ENCODE assay signal across 1 fruit fly cellular context in genomic region chr3R:10393654-10394367, dm6.
TF ChIP-seq lines count a peak whose summit lies in the region.

No protein-coding gene starts in this region.

TF ChIP-seq in whole organism, embryonic, 481 proteins besides CTCF, POLR2A, EP300 and RAD21 (continued from another document and continues in another):
- peak; percentile 86 for TF ChIP-seq CG12744 (GFP tag; optimal IDR thresholded peaks at IDR 0.05; lab: Kevin White, UChicago)
- TF ChIP-seq wdn (GFP tag; IDR thresholded peaks at IDR 0.05; lab: Robert Waterston, UW): peak; percentile 80
- TF ChIP-seq Hmx (GFP tag; optimal IDR thresholded peaks at IDR 0.05; lab: Kevin White, UChicago): no peak
- no peak for TF ChIP-seq usp (GFP tag; optimal IDR thresholded peaks at IDR 0.05; lab: Kevin White, UChicago)
- TF ChIP-seq gcm (GFP tag; optimal IDR thresholded peaks at IDR 0.05; lab: Kevin White, UChicago): peak; percentile 77
- peak; percentile 64 for TF ChIP-seq Side (GFP tag; optimal IDR thresholded peaks at IDR 0.05; lab: Kevin White, UChicago)
- TF ChIP-seq ems (GFP tag; optimal IDR thresholded peaks at IDR 0.05; lab: Kevin White, UChicago): peak; percentile 52
- TF ChIP-seq cad (GFP tag; optimal IDR thresholded peaks at IDR 0.05; lab: Kevin White, UChicago): no peak
- TF ChIP-seq Meics (GFP tag; optimal IDR thresholded peaks at IDR 0.05; lab: Kevin White, UChicago): peak; percentile 77
- TF ChIP-seq CG3838 (GFP tag; optimal IDR thresholded peaks at IDR 0.05; lab: Kevin White, UChicago): peak; percentile 71
- no peak for TF ChIP-seq Dref (GFP tag; IDR thresholded peaks at IDR 0.05; lab: Robert Waterston, UW)
- TF ChIP-seq cwo (GFP tag; optimal IDR thresholded peaks at IDR 0.05; lab: Kevin White, UChicago): no peak
- TF ChIP-seq Dek (tag; optimal IDR thresholded peaks at IDR 0.05; lab: Kevin White, UChicago): peak; percentile 80
- peak; percentile 72 for TF ChIP-seq Six4 (GFP tag; optimal IDR thresholded peaks at IDR 0.05; lab: Kevin White, UChicago)
- TF ChIP-seq Taf1 (GFP tag; IDR thresholded peaks at IDR 0.05; lab: Robert Waterston, UW): peak; percentile 68
- peak; percentile 11 for TF ChIP-seq dmrt11E (tag; optimal IDR thresholded peaks at IDR 0.05; lab: Kevin White, UChicago)
- peak; percentile 69 for TF ChIP-seq maf-S (GFP tag; optimal IDR thresholded peaks at IDR 0.05; lab: Kevin White, UChicago)
- peak; percentile 61 for TF ChIP-seq Mad (GFP tag; optimal IDR thresholded peaks at IDR 0.05; lab: Kevin White, UChicago)
- TF ChIP-seq Spps (tag; optimal IDR thresholded peaks at IDR 0.05; lab: Kevin White, UChicago): peak; percentile 38
- TF ChIP-seq CG15601 (tag; optimal IDR thresholded peaks at IDR 0.05; lab: Kevin White, UChicago): peak; percentile 56
- TF ChIP-seq CG12659 (GFP tag; optimal IDR thresholded peaks at IDR 0.05; lab: Kevin White, UChicago): peak; percentile 86
- peak; percentile 50 for TF ChIP-seq CG18764 (GFP tag; optimal IDR thresholded peaks at IDR 0.05; lab: Kevin White, UChicago)
- TF ChIP-seq fd3F (GFP tag; optimal IDR thresholded peaks at IDR 0.05; lab: Kevin White, UChicago): peak; percentile 87
- TF ChIP-seq Poxn (GFP tag; IDR thresholded peaks at IDR 0.05; lab: Robert Waterston, UW): no peak
- TF ChIP-seq sim (GFP tag; IDR thresholded peaks at IDR 0.05; lab: Robert Waterston, UW): peak; percentile 70; the same call in 1 of the 2 replicates
- TF ChIP-seq CG14965 (GFP tag; optimal IDR thresholded peaks at IDR 0.05; lab: Kevin White, UChicago; ENCODE audit: borderline replicate concordance): no peak
- TF ChIP-seq CG11696 (GFP tag; IDR thresholded peaks at IDR 0.05; lab: Robert Waterston, UW): peak; percentile 82
- no peak for TF ChIP-seq CG30431 (GFP tag; optimal IDR thresholded peaks at IDR 0.05; lab: Kevin White, UChicago)
- peak; percentile 69 for TF ChIP-seq nau (GFP tag; optimal IDR thresholded peaks at IDR 0.05; lab: Kevin White, UChicago)
- no peak for TF ChIP-seq hth (optimal IDR thresholded peaks at IDR 0.05; lab: Kevin White, UChicago)
- TF ChIP-seq tx (GFP tag; optimal IDR thresholded peaks at IDR 0.05; lab: Kevin White, UChicago): peak; percentile 65
- TF ChIP-seq Gug (GFP tag; IDR thresholded peaks at IDR 0.05; lab: Robert Waterston, UW): 0 out of 4 replicates have a peak, but pooled peaks have one; percentile 21
- no peak for TF ChIP-seq fd102C (GFP tag; optimal IDR thresholded peaks at IDR 0.05; lab: Kevin White, UChicago)
- TF ChIP-seq Mrtf (GFP tag; IDR thresholded peaks at IDR 0.05; lab: Robert Waterston, UW): peak; percentile 81; the same call in 2 of the 3 replicates
- TF ChIP-seq CG1603 (tag; optimal IDR thresholded peaks at IDR 0.05; lab: Kevin White, UChicago): peak; percentile 84
- TF ChIP-seq CG9727 (GFP tag; optimal IDR thresholded peaks at IDR 0.05; lab: Kevin White, UChicago): peak; percentile 70
- TF ChIP-seq gsb (GFP tag; IDR thresholded peaks at IDR 0.05; lab: Robert Waterston, UW): peak; percentile 77
- TF ChIP-seq CG17802 (tag; optimal IDR thresholded peaks at IDR 0.05; lab: Kevin White, UChicago): no peak
- TF ChIP-seq jing (GFP tag; optimal IDR thresholded peaks at IDR 0.05; lab: Kevin White, UChicago): peak; percentile 48
- peak; percentile 65 for TF ChIP-seq CG3407 (GFP tag; optimal IDR thresholded peaks at IDR 0.05; lab: Kevin White, UChicago)
- no peak for TF ChIP-seq lbe (GFP tag; optimal IDR thresholded peaks at IDR 0.05; lab: Kevin White, UChicago)
- TF ChIP-seq CG12071 (GFP tag; optimal IDR thresholded peaks at IDR 0.05; lab: Kevin White, UChicago): peak; percentile 86
- TF ChIP-seq pan (optimal IDR thresholded peaks at IDR 0.05; lab: Kevin White, UChicago): no peak
- TF ChIP-seq pan (GFP tag; optimal IDR thresholded peaks at IDR 0.05 in 1 of 2, IDR thresholded peaks at IDR 0.05 in 1 of 2): peak in 1 of 2 experiments; percentile 91
- TF ChIP-seq CG14014 (GFP tag; IDR thresholded peaks at IDR 0.05; lab: Robert Waterston, UW): peak; percentile 93
- TF ChIP-seq CG2712 (tag; optimal IDR thresholded peaks at IDR 0.05; lab: Kevin White, UChicago): peak; percentile 83
- peak; percentile 80 for TF ChIP-seq ttk (GFP tag; IDR thresholded peaks at IDR 0.05; lab: Robert Waterston, UW)
- peak; percentile 90 for TF ChIP-seq unpg (GFP tag; optimal IDR thresholded peaks at IDR 0.05; lab: Kevin White, UChicago)
- TF ChIP-seq cg (GFP tag; optimal IDR thresholded peaks at IDR 0.05; lab: Kevin White, UChicago): no peak
- no peak for TF ChIP-seq CG6791 (GFP tag; IDR thresholded peaks at IDR 0.05; lab: Robert Waterston, UW; ENCODE audit: partially characterized antibody)
- peak; percentile 93 for TF ChIP-seq row (GFP tag; IDR thresholded peaks at IDR 0.05; lab: Robert Waterston, UW)
- peak; percentile 86 for TF ChIP-seq HLH3B (GFP tag; IDR thresholded peaks at IDR 0.05; lab: Robert Waterston, UW)
- TF ChIP-seq CG10959 (GFP tag; IDR thresholded peaks at IDR 0.05; lab: Robert Waterston, UW): peak; percentile 45; the same call in 1 of the 2 replicates
- TF ChIP-seq sd (tag; optimal IDR thresholded peaks at IDR 0.05; lab: Kevin White, UChicago): peak; percentile 83
- peak; percentile 85 for TF ChIP-seq CG30403 (GFP tag; optimal IDR thresholded peaks at IDR 0.05; lab: Kevin White, UChicago)
- no peak for TF ChIP-seq HLH4C (GFP tag; IDR thresholded peaks at IDR 0.05; lab: Robert Waterston, UW; ENCODE audit: partially characterized antibody)
- peak; percentile 56 for TF ChIP-seq CG3163 (GFP tag; optimal IDR thresholded peaks at IDR 0.05; lab: Kevin White, UChicago)
- TF ChIP-seq Hr51 (GFP tag; optimal IDR thresholded peaks at IDR 0.05; lab: Kevin White, UChicago): peak; percentile 14 to 93
- peak; percentile 66 for TF ChIP-seq fu2 (GFP tag; optimal IDR thresholded peaks at IDR 0.05; lab: Kevin White, UChicago)
- TF ChIP-seq stc (GFP tag; IDR thresholded peaks at IDR 0.05; lab: Robert Waterston, UW): peak; percentile 88
- TF ChIP-seq gce (GFP tag; IDR thresholded peaks at IDR 0.05; lab: Robert Waterston, UW): peak; percentile 83; the same call in 1 of the 3 replicates
- TF ChIP-seq CG4707 (GFP tag; optimal IDR thresholded peaks at IDR 0.05; lab: Kevin White, UChicago): peak; percentile 39
- peak; percentile 64; the same call in 1 of the 2 replicates for TF ChIP-seq danr (GFP tag; IDR thresholded peaks at IDR 0.05; lab: Robert Waterston, UW)
- peak; percentile 94 for TF ChIP-seq CG15269 (tag; optimal IDR thresholded peaks at IDR 0.05; lab: Kevin White, UChicago)
- TF ChIP-seq CG10321 (GFP tag; IDR thresholded peaks at IDR 0.05; lab: Robert Waterston, UW): peak; percentile 75; the same call in 1 of the 2 replicates
- TF ChIP-seq CG8089 (GFP tag; optimal IDR thresholded peaks at IDR 0.05; lab: Kevin White, UChicago): peak; percentile 63
- TF ChIP-seq CG11695 (GFP tag; IDR thresholded peaks at IDR 0.05; lab: Robert Waterston, UW): peak; percentile 87
- TF ChIP-seq CG10979 (tag; optimal IDR thresholded peaks at IDR 0.05; lab: Kevin White, UChicago): peak; percentile 63
- peak; percentile 73 for TF ChIP-seq Atf-2 (GFP tag; optimal IDR thresholded peaks at IDR 0.05; lab: Kevin White, UChicago)
- no peak for TF ChIP-seq CG42726 (GFP tag; IDR thresholded peaks at IDR 0.05; lab: Robert Waterston, UW; ENCODE audit: partially characterized antibody)
- TF ChIP-seq ac (GFP tag; optimal IDR thresholded peaks at IDR 0.05; lab: Kevin White, UChicago): no peak
- TF ChIP-seq CG30020 (tag; optimal IDR thresholded peaks at IDR 0.05; lab: Kevin White, UChicago): no peak
- TF ChIP-seq chm (GFP tag; IDR thresholded peaks at IDR 0.05; lab: Robert Waterston, UW): peak; percentile 67; the same call in 1 of the 2 replicates
- peak; percentile 60 for TF ChIP-seq crc (GFP tag; optimal IDR thresholded peaks at IDR 0.05; lab: Kevin White, UChicago)
- TF ChIP-seq Doc3 (GFP tag; IDR thresholded peaks at IDR 0.05; lab: Robert Waterston, UW; ENCODE audit: partially characterized antibody): no peak
- TF ChIP-seq pho (GFP tag; optimal IDR thresholded peaks at IDR 0.05; lab: Kevin White, UChicago): peak; percentile 78
- TF ChIP-seq pita (GFP tag; optimal IDR thresholded peaks at IDR 0.05; lab: Kevin White, UChicago): no peak
- TF ChIP-seq ftz-f1 (GFP tag; optimal IDR thresholded peaks at IDR 0.05; lab: Kevin White, UChicago): peak; percentile 87
- peak; percentile 75 for TF ChIP-seq CG4730 (GFP tag; IDR thresholded peaks at IDR 0.05; lab: Robert Waterston, UW)
- TF ChIP-seq CG1792 (GFP tag; optimal IDR thresholded peaks at IDR 0.05; lab: Kevin White, UChicago): peak; percentile 69
- peak; percentile 58; the same call in 2 of the 3 replicates for TF ChIP-seq CG11093 (GFP tag; IDR thresholded peaks at IDR 0.05; lab: Robert Waterston, UW)
- peak; percentile 68 for TF ChIP-seq CG12942 (GFP tag; optimal IDR thresholded peaks at IDR 0.05; lab: Kevin White, UChicago)
- TF ChIP-seq ATbp (GFP tag; optimal IDR thresholded peaks at IDR 0.05; lab: Kevin White, UChicago): peak; percentile 70
- peak; percentile 77 for TF ChIP-seq Dbx (GFP tag; IDR thresholded peaks at IDR 0.05; lab: Robert Waterston, UW)
- peak; percentile 25 for TF ChIP-seq Sry-β (GFP tag; optimal IDR thresholded peaks at IDR 0.05; lab: Kevin White, UChicago)
- peak; percentile 76 for TF ChIP-seq Sox100B (GFP tag; optimal IDR thresholded peaks at IDR 0.05; lab: Kevin White, UChicago)
- no peak for TF ChIP-seq br (optimal IDR thresholded peaks at IDR 0.05; lab: Kevin White, UChicago)
- TF ChIP-seq CG15696 (tag; optimal IDR thresholded peaks at IDR 0.05; lab: Kevin White, UChicago): peak; percentile 26
- TF ChIP-seq otp (GFP tag; IDR thresholded peaks at IDR 0.05; lab: Robert Waterston, UW): peak; percentile 73; the same call in 1 of the 3 replicates
- TF ChIP-seq zen2 (GFP tag; IDR thresholded peaks at IDR 0.05; lab: Robert Waterston, UW; ENCODE audit: partially characterized antibody): no peak
- peak; percentile 75 for TF ChIP-seq luna (GFP tag; optimal IDR thresholded peaks at IDR 0.05; lab: Kevin White, UChicago)
- TF ChIP-seq B-H2 (GFP tag; optimal IDR thresholded peaks at IDR 0.05; lab: Kevin White, UChicago): no peak
- no peak for TF ChIP-seq chn (GFP tag; optimal IDR thresholded peaks at IDR 0.05; lab: Kevin White, UChicago)
- TF ChIP-seq Nf-YA (GFP tag; IDR thresholded peaks at IDR 0.05; lab: Robert Waterston, UW): peak; percentile 84
- TF ChIP-seq Rx (GFP tag; IDR thresholded peaks at IDR 0.05; lab: Robert Waterston, UW): peak; percentile 68
- no peak for TF ChIP-seq CG13287 (GFP tag; IDR thresholded peaks at IDR 0.05; lab: Robert Waterston, UW; ENCODE audit: partially characterized antibody)
- peak in 1 of 2 experiments; percentile 71 for TF ChIP-seq Eip74EF (GFP tag; optimal IDR thresholded peaks at IDR 0.05; lab: Kevin White, UChicago)
- peak; percentile 64 for TF ChIP-seq CG12236 (GFP tag; optimal IDR thresholded peaks at IDR 0.05; lab: Kevin White, UChicago)
- peak; percentile 61 for TF ChIP-seq sens-2 (GFP tag; IDR thresholded peaks at IDR 0.05; lab: Robert Waterston, UW)
- peak; percentile 74 for TF ChIP-seq CG18262 (tag; optimal IDR thresholded peaks at IDR 0.05; lab: Kevin White, UChicago)
- peak; percentile 65 for TF ChIP-seq slou (GFP tag; optimal IDR thresholded peaks at IDR 0.05; lab: Kevin White, UChicago)
- no peak for TF ChIP-seq Doc2 (GFP tag; IDR thresholded peaks at IDR 0.05; lab: Robert Waterston, UW)
- 0 out of 2 replicates have a peak, but pooled peaks have one; percentile 58 for TF ChIP-seq CG1024 (GFP tag; IDR thresholded peaks at IDR 0.05; lab: Robert Waterston, UW)
- no peak for TF ChIP-seq CG7271 (tag; optimal IDR thresholded peaks at IDR 0.05; lab: Kevin White, UChicago)
- peak; percentile 65 for TF ChIP-seq CG18476 (GFP tag; optimal IDR thresholded peaks at IDR 0.05; lab: Kevin White, UChicago)
- peak; percentile 87; the same call in 2 of the 3 replicates for TF ChIP-seq Aef1 (GFP tag; IDR thresholded peaks at IDR 0.05; lab: Robert Waterston, UW)
- peak; percentile 44 for TF ChIP-seq Ets97D (GFP tag; optimal IDR thresholded peaks at IDR 0.05; lab: Kevin White, UChicago)
- no peak for TF ChIP-seq Opbp (GFP tag; IDR thresholded peaks at IDR 0.05; lab: Robert Waterston, UW; ENCODE audit: partially characterized antibody)
- peak; percentile 69 for TF ChIP-seq Ssrp (tag; optimal IDR thresholded peaks at IDR 0.05; lab: Kevin White, UChicago)
- TF ChIP-seq CG7357 (GFP tag; IDR thresholded peaks at IDR 0.05; lab: Robert Waterston, UW): peak; percentile 75
- TF ChIP-seq insv (GFP tag; optimal IDR thresholded peaks at IDR 0.05; lab: Kevin White, UChicago): peak in 1 of 2 experiments; percentile 38
- peak; percentile 88 for TF ChIP-seq CoRest (tag; optimal IDR thresholded peaks at IDR 0.05; lab: Kevin White, UChicago)
- no peak for TF ChIP-seq Kr (GFP tag; optimal IDR thresholded peaks at IDR 0.05; lab: Kevin White, UChicago)
- peak; percentile 89 for TF ChIP-seq CG7839 (tag; optimal IDR thresholded peaks at IDR 0.05; lab: Kevin White, UChicago)
- TF ChIP-seq CG12391 (tag; optimal IDR thresholded peaks at IDR 0.05; lab: Kevin White, UChicago): peak; percentile 86
- no peak for TF ChIP-seq CG6272 (GFP tag; IDR thresholded peaks at IDR 0.05; lab: Robert Waterston, UW)
- TF ChIP-seq ash1 (GFP tag; optimal IDR thresholded peaks at IDR 0.05; lab: Kevin White, UChicago): no peak
- TF ChIP-seq Hand (GFP tag; optimal IDR thresholded peaks at IDR 0.05; lab: Kevin White, UChicago): peak; percentile 46
- peak; percentile 66; the same call in 2 of the 3 replicates for TF ChIP-seq ken (GFP tag; IDR thresholded peaks at IDR 0.05; lab: Robert Waterston, UW)
- TF ChIP-seq phol (tag; optimal IDR thresholded peaks at IDR 0.05; lab: Kevin White, UChicago): peak; percentile 74
- peak; percentile 84 for TF ChIP-seq gem (tag; optimal IDR thresholded peaks at IDR 0.05; lab: Kevin White, UChicago)
- TF ChIP-seq CG7928 (GFP tag; optimal IDR thresholded peaks at IDR 0.05; lab: Kevin White, UChicago): peak; percentile 5
- peak; percentile 46 for TF ChIP-seq Antp (GFP tag; optimal IDR thresholded peaks at IDR 0.05; lab: Kevin White, UChicago)
- peak; percentile 56 for TF ChIP-seq Jarid2 (GFP tag; optimal IDR thresholded peaks at IDR 0.05; lab: Kevin White, UChicago)
- no peak for TF ChIP-seq CG8765 (GFP tag; IDR thresholded peaks at IDR 0.05; lab: Robert Waterston, UW)
- TF ChIP-seq pnt (GFP tag; optimal IDR thresholded peaks at IDR 0.05; lab: Kevin White, UChicago): peak; percentile 64
- TF ChIP-seq dimm (GFP tag; IDR thresholded peaks at IDR 0.05; lab: Robert Waterston, UW): peak; percentile 62
- peak; percentile 80 for TF ChIP-seq CG13296 (GFP tag; optimal IDR thresholded peaks at IDR 0.05; lab: Kevin White, UChicago)
- peak; percentile 91 for TF ChIP-seq vvl (GFP tag; IDR thresholded peaks at IDR 0.05; lab: Robert Waterston, UW)
- peak in 1 of 3 experiments; percentile 57 for TF ChIP-seq lola (GFP tag; optimal IDR thresholded peaks at IDR 0.05; lab: Kevin White, UChicago)
